Fruit fly (Drosophila melanogaster) whole organism, wandering third instar larva: ENCODE results near the gene robl62A.
A peak's percentile ranks its signal among the peaks of the same experiment; 100 is the strongest.

Experiments used
- Abd-B ChIP-seq: fragments of >200 bp; optimal IDR thresholded peaks from 2 replicates; lab custom pipeline; 2017; ENCODE audit warnings: missing biosample characterization, missing genetic modification characterization
- CG32264 ChIP-seq: fragments of 200-800 bp; sonication (Bioruptor generic); optimal IDR thresholded peaks from 2 replicates; lab custom pipeline; 2016; ENCODE audit warnings: missing biosample characterization, missing genetic modification characterization
- CG9705 ChIP-seq: fragments of 200-800 bp; sonication (Bioruptor generic); optimal IDR thresholded peaks from 2 replicates; lab custom pipeline; 2018; ENCODE audit warnings: missing biosample characterization, mild to moderate bottlenecking, missing genetic modification characterization
- CrebA ChIP-seq: fragments of 200-800 bp; sonication (Bioruptor generic); optimal IDR thresholded peaks from 2 replicates; lab custom pipeline; 2016; ENCODE audit warnings: missing biosample characterization, mild to moderate bottlenecking, missing genetic modification characterization, borderline replicate concordance
- GATAd ChIP-seq: sonication (Bioruptor generic); optimal IDR thresholded peaks from 2 replicates; lab custom pipeline; 2016; ENCODE audit warnings: missing biosample characterization, missing genetic modification characterization
- HLH106 ChIP-seq: fragments of 200-800 bp; optimal IDR thresholded peaks from 3 replicates; lab custom pipeline; 2019; ENCODE audit warnings: missing biosample characterization, mild to moderate bottlenecking, missing genetic modification characterization, moderate library complexity
- Hnf4 ChIP-seq: fragments of 200-800 bp; sonication (Bioruptor generic); optimal IDR thresholded peaks from 2 replicates; lab custom pipeline; 2016; ENCODE audit warnings: missing biosample characterization, mild to moderate bottlenecking, missing genetic modification characterization
- Hr78 ChIP-seq: fragments of >200 bp; optimal IDR thresholded peaks from 2 replicates; lab custom pipeline; 2017; ENCODE audit warnings: missing biosample characterization, missing genetic modification characterization
- Hr83 ChIP-seq: fragments of 200-300 bp; sonication (Bioruptor generic); optimal IDR thresholded peaks from 2 replicates; lab custom pipeline; 2016; ENCODE audit warnings: missing biosample characterization, mild to moderate bottlenecking, missing genetic modification characterization, moderate library complexity; ENCODE audit not compliant: poor library complexity, severe bottlenecking
- Jra ChIP-seq: sonication (Bioruptor generic); optimal IDR thresholded peaks from 2 replicates; lab custom pipeline; 2016; ENCODE audit warnings: missing biosample characterization, missing genetic modification characterization
- Mio ChIP-seq: sonication (Bioruptor generic); optimal IDR thresholded peaks from 2 replicates; lab custom pipeline; 2016; ENCODE audit warnings: missing biosample characterization, missing genetic modification characterization
- Myc ChIP-seq: fragments of >200 bp; optimal IDR thresholded peaks from 2 replicates; lab custom pipeline; 2017
- Rel ChIP-seq, 2 experiments: fragments of 200-800 bp; sonication (Bioruptor generic) in 1 of 2; optimal IDR thresholded peaks; 2 replicates in 1 of 2; 3 replicates in 1 of 2; lab custom pipeline; 2016 to 2019; ENCODE audit warnings: mild to moderate bottlenecking in 2 of 2, missing biosample characterization in 2 of 2, missing genetic modification characterization in 2 of 2, moderate library complexity in 1 of 2
- Vsx2 ChIP-seq: fragments of 200-300, 225-300 bp; sonication (Bioruptor generic); optimal IDR thresholded peaks from 2 replicates; lab custom pipeline; 2018; ENCODE audit warnings: missing biosample characterization, missing genetic modification characterization; ENCODE audit not compliant: partially characterized antibody
- br ChIP-seq: fragments of 200-800 bp; sonication (Bioruptor generic); optimal IDR thresholded peaks from 2 replicates; lab custom pipeline; 2016; ENCODE audit warnings: missing biosample characterization, missing genetic modification characterization
- dmrt93B ChIP-seq: fragments of 200-800 bp; sonication (Bioruptor generic); optimal IDR thresholded peaks from 2 replicates; lab custom pipeline; 2018; ENCODE audit warnings: missing biosample characterization, mild to moderate bottlenecking, missing genetic modification characterization
- dsf ChIP-seq: sonication (Bioruptor generic); optimal IDR thresholded peaks from 2 replicates; lab custom pipeline; 2016; ENCODE audit warnings: missing biosample characterization, missing genetic modification characterization, borderline replicate concordance
- ey ChIP-seq: fragments of 200-800 bp; sonication (Bioruptor generic); optimal IDR thresholded peaks from 2 replicates; lab custom pipeline; 2016; ENCODE audit warnings: missing biosample characterization, missing genetic modification characterization
- foxo ChIP-seq, 2 experiments: fragments of 200-800 bp; sonication (Bioruptor generic); optimal IDR thresholded peaks; 2 replicates in 1 of 2; 3 replicates in 1 of 2; lab custom pipeline; 2016 to 2017; ENCODE audit warnings: missing biosample characterization in 2 of 2, missing genetic modification characterization in 2 of 2
- fru ChIP-seq: fragments of 200-800 bp; sonication (Bioruptor generic); optimal IDR thresholded peaks from 3 replicates; lab custom pipeline; 2016; ENCODE audit warnings: missing biosample characterization, mild to moderate bottlenecking, missing genetic modification characterization
- h ChIP-seq: fragments of 200-800 bp; sonication (Bioruptor generic); optimal IDR thresholded peaks from 3 replicates; lab custom pipeline; 2016; ENCODE audit warnings: missing biosample characterization, mild to moderate bottlenecking, missing genetic modification characterization
- lola ChIP-seq: fragments of >200 bp; optimal IDR thresholded peaks from 2 replicates; lab custom pipeline; 2017; ENCODE audit warnings: missing biosample characterization, missing genetic modification characterization
- pan ChIP-seq: fragments of >200 bp; optimal IDR thresholded peaks from 2 replicates; lab custom pipeline; 2017
- psq ChIP-seq: fragments of 200-800 bp; sonication (Bioruptor generic); optimal IDR thresholded peaks from 3 replicates; lab custom pipeline; 2017; ENCODE audit warnings: missing biosample characterization, mild to moderate bottlenecking, missing genetic modification characterization, moderate library complexity
- rgr ChIP-seq: fragments of 200-800 bp; sonication (Bioruptor generic); optimal IDR thresholded peaks from 3 replicates; lab custom pipeline; 2016; ENCODE audit warnings: missing biosample characterization, mild to moderate bottlenecking, missing genetic modification characterization
- sage ChIP-seq: fragments of 200-800 bp; sonication (Bioruptor generic); optimal IDR thresholded peaks from 2 replicates; lab custom pipeline; 2016; ENCODE audit warnings: missing biosample characterization, mild to moderate bottlenecking, missing genetic modification characterization
- sv ChIP-seq: fragments of 200-800 bp; sonication (Bioruptor generic); optimal IDR thresholded peaks from 3 replicates; lab custom pipeline; 2016; ENCODE audit warnings: missing biosample characterization, missing genetic modification characterization
- tai ChIP-seq: sonication (Bioruptor generic); optimal IDR thresholded peaks from 2 replicates; lab custom pipeline; 2016; ENCODE audit warnings: missing biosample characterization, missing genetic modification characterization
- usp ChIP-seq: fragments of >200 bp; optimal IDR thresholded peaks from 2 replicates; lab custom pipeline; 2017; ENCODE audit warnings: missing biosample characterization, missing genetic modification characterization
- woc ChIP-seq: sonication (Bioruptor generic); optimal IDR thresholded peaks from 2 replicates; lab custom pipeline; 2016; ENCODE audit warnings: missing biosample characterization, mild to moderate bottlenecking, missing genetic modification characterization

Gene robl62A

dm6 chr3L:1477319-1477718 is at the start of gene robl62A:
Gene robl62A, plus strand, starts transcription at chr3L:1477619.
- TF ChIP-seq br (no peak), dmrt93B (GFP tag; lab: Kevin White, UChicago) (no peak), CG32264 (GFP tag; lab: Kevin White, UChicago) (no peak), Hr78 (GFP tag; lab: Kevin White, UChicago) (no peak), CrebA (GFP tag; lab: Kevin White, UChicago) (no peak), GATAd (GFP tag; lab: Kevin White, UChicago) (no peak), dsf (GFP tag; lab: Kevin White, UChicago) (no peak)

dm6 chr3L:1431489-1432053 is 45.8 kb upstream of the robl62A start:
- TF ChIP-seq Jra (GFP tag; lab: Kevin White, UChicago), result no peak
- no peak for TF ChIP-seq sage (GFP tag; lab: Kevin White, UChicago)
- TF ChIP-seq foxo (GFP tag; optimal IDR thresholded peaks at IDR 0.05; lab: Kevin White, UChicago), result no peak
- TF ChIP-seq Vsx2, result no peak
- TF ChIP-seq br, result no peak
- TF ChIP-seq pan (lab: Kevin White, UChicago), result no peak
- no peak for TF ChIP-seq ey (GFP tag; lab: Kevin White, UChicago)

dm6 chr3L:1437772-1438171 is 39.6 kb upstream of the robl62A start, which contains the start of gene SA2:
Gene SA2, minus strand, starts transcription at chr3L:1437872.
- no peak for TF ChIP-seq dmrt93B (GFP tag; lab: Kevin White, UChicago)
- TF ChIP-seq tai (GFP tag; lab: Kevin White, UChicago), result no peak

- TF ChIP-seq Myc (lab: Kevin White, UChicago) (no peak), Jra (GFP tag; lab: Kevin White, UChicago) (no peak), Hnf4 (GFP tag; lab: Kevin White, UChicago) (no peak), Rel (GFP tag; optimal IDR thresholded peaks at IDR 0.05; lab: Kevin White, UChicago) (no peak), Rel (tag; optimal IDR thresholded peaks at IDR 0.05; lab: Kevin White, UChicago) (no peak), br (no peak), sv (GFP tag; lab: Kevin White, UChicago) (no peak), GATAd (GFP tag; lab: Kevin White, UChicago) (no peak), HLH106 (tag; lab: Kevin White, UChicago) (no peak), woc (no peak), foxo (GFP tag; optimal IDR thresholded peaks at IDR 0.05; lab: Kevin White, UChicago) (no peak), tai (GFP tag; lab: Kevin White, UChicago) (no peak), Mio (GFP tag; lab: Kevin White, UChicago) (no peak), usp (GFP tag; lab: Kevin White, UChicago) (no peak), fru (GFP tag; lab: Kevin White, UChicago) (no peak), ey (GFP tag; lab: Kevin White, UChicago) (no peak), Hr78 (GFP tag; lab: Kevin White, UChicago) (no peak), CG32264 (GFP tag; lab: Kevin White, UChicago) (no peak), Hr83 (GFP tag; lab: Kevin White, UChicago) (no peak), psq (GFP tag; lab: Kevin White, UChicago) (no peak), lola (GFP tag; lab: Kevin White, UChicago) (no peak)
These were observed 36.4 kb upstream of the robl62A start for dm6 chr3L:1440999-1441398.

- TF ChIP-seq dmrt93B (GFP tag; lab: Kevin White, UChicago) (no peak), Jra (GFP tag; lab: Kevin White, UChicago) (no peak), h (GFP tag; lab: Kevin White, UChicago) (peak; percentile 37), foxo (GFP tag; optimal IDR thresholded peaks at IDR 0.05; lab: Kevin White, UChicago) (peak in 1 of 2 experiments; percentile 26), HLH106 (tag; lab: Kevin White, UChicago) (peak; percentile 43), Hr83 (GFP tag; lab: Kevin White, UChicago) (no peak), rgr (no peak), usp (GFP tag; lab: Kevin White, UChicago) (no peak), Mio (GFP tag; lab: Kevin White, UChicago) (no peak), fru (GFP tag; lab: Kevin White, UChicago) (no peak), sv (GFP tag; lab: Kevin White, UChicago) (no peak), lola (GFP tag; lab: Kevin White, UChicago) (no peak), CrebA (GFP tag; lab: Kevin White, UChicago) (no peak), Abd-B (GFP tag; lab: Kevin White, UChicago) (no peak), Vsx2 (no peak), Hnf4 (GFP tag; lab: Kevin White, UChicago) (peak; percentile 37), pan (lab: Kevin White, UChicago) (no peak), sage (GFP tag; lab: Kevin White, UChicago) (no peak), GATAd (GFP tag; lab: Kevin White, UChicago) (no peak), woc (no peak), CG9705 (GFP tag; lab: Kevin White, UChicago) (no peak)
These were observed 35.1 kb upstream of the robl62A start for dm6 chr3L:1442309-1442708.
